Worm (Caenorhabditis elegans) whole organism, L2 larva: ENCODE results near the gene dnj-16.

ENCODE experiments used
- F13H6.1 ChIP-seq: sonication (generic microtip); optimal IDR thresholded peaks from 2 replicates; lab custom pipeline; 2016; ENCODE audit warnings: missing genetic modification characterization, missing compliant biosample characterization
- Y55F3AM.14 ChIP-seq: fragments of 200-800 bp; sonication (Bioruptor generic); optimal IDR thresholded peaks from 2 replicates; lab custom pipeline; 2018; ENCODE audit warnings: mild to moderate bottlenecking, missing genetic modification characterization, missing compliant biosample characterization
- ZK546.5 ChIP-seq: sonication (generic microtip); optimal IDR thresholded peaks from 2 replicates; lab custom pipeline; 2017; ENCODE audit warnings: missing biosample characterization, missing genetic modification characterization
- alr-1 ChIP-seq: fragments of 150-350 bp; optimal IDR thresholded peaks from 2 replicates; lab custom pipeline; 2014; ENCODE audit warnings: missing biosample characterization, missing genetic modification characterization
- ama-1 ChIP-seq: fragments of 150-350 bp; optimal IDR thresholded peaks from 2 replicates; lab custom pipeline; 2018; ENCODE audit warnings: inconsistent platforms
- ceh-82 ChIP-seq: fragments of 150-350 bp; optimal IDR thresholded peaks from 2 replicates; lab custom pipeline; 2014; ENCODE audit warnings: missing biosample characterization, missing genetic modification characterization
- crh-2 ChIP-seq: sonication (generic microtip); optimal IDR thresholded peaks from 2 replicates; lab custom pipeline; 2017; ENCODE audit warnings: missing biosample characterization, missing genetic modification characterization
- dmd-4 ChIP-seq: sonication (generic microtip); optimal IDR thresholded peaks from 2 replicates; lab custom pipeline; 2017; ENCODE audit warnings: missing biosample characterization, missing genetic modification characterization
- egl-27 ChIP-seq: sonication (generic microtip); optimal IDR thresholded peaks from 3 replicates; lab custom pipeline; 2017; ENCODE audit warnings: missing biosample characterization, missing genetic modification reagents, missing genetic modification characterization
- elt-1 ChIP-seq: fragments of 150-350 bp; optimal IDR thresholded peaks from 2 replicates; lab custom pipeline; 2014; ENCODE audit warnings: missing biosample characterization, missing genetic modification characterization
- fos-1 ChIP-seq: fragments of 150-350 bp; optimal IDR thresholded peaks from 2 replicates; lab custom pipeline; 2014; ENCODE audit warnings: missing biosample characterization, missing genetic modification characterization
- gmeb-1 ChIP-seq: fragments of 150-350 bp; optimal IDR thresholded peaks from 2 replicates; lab custom pipeline; 2014; ENCODE audit warnings: missing biosample characterization, missing genetic modification characterization
- lin-11 ChIP-seq: fragments of 150-350 bp; sonication (generic microtip); optimal IDR thresholded peaks from 2 replicates; lab custom pipeline; 2014; ENCODE audit warnings: missing biosample characterization, missing genetic modification characterization, inconsistent platforms, mixed read lengths
- lin-13 ChIP-seq: fragments of 150-350 bp; optimal IDR thresholded peaks from 2 replicates; lab custom pipeline; 2014; ENCODE audit warnings: missing biosample characterization, missing genetic modification reagents, missing genetic modification characterization
- lin-39 ChIP-seq: fragments of 150-350 bp; optimal IDR thresholded peaks from 2 replicates; lab custom pipeline; 2014; ENCODE audit warnings: missing biosample characterization, missing genetic modification reagents, missing genetic modification characterization
- lsy-2 ChIP-seq, 2 experiments: fragments of 150-350 bp in 1 of 2; sonication (generic microtip) in 1 of 2; optimal IDR thresholded peaks; 2 replicates each; lab custom pipeline; 2014 to 2017; ENCODE audit warnings: missing biosample characterization in 2 of 2, missing genetic modification characterization in 2 of 2
- mbf-1 ChIP-seq: sonication (generic microtip); optimal IDR thresholded peaks from 2 replicates; lab custom pipeline; 2017; ENCODE audit warnings: missing biosample characterization, missing genetic modification characterization
- nhr-10 ChIP-seq: sonication (generic microtip); optimal IDR thresholded peaks from 2 replicates; lab custom pipeline; 2017; ENCODE audit warnings: missing biosample characterization, missing genetic modification characterization
- nhr-12 ChIP-seq: fragments of 150-350 bp; optimal IDR thresholded peaks from 2 replicates; lab custom pipeline; 2014; ENCODE audit warnings: missing biosample characterization, missing genetic modification characterization
- nhr-129 ChIP-seq: fragments of 150-350 bp; optimal IDR thresholded peaks from 2 replicates; lab custom pipeline; 2014; ENCODE audit warnings: missing biosample characterization, missing genetic modification characterization
- nhr-21 ChIP-seq: fragments of 150-350 bp; optimal IDR thresholded peaks from 2 replicates; lab custom pipeline; 2014; ENCODE audit warnings: missing biosample characterization, missing genetic modification characterization
- nhr-237 ChIP-seq: fragments of 150-350 bp; optimal IDR thresholded peaks from 2 replicates; lab custom pipeline; 2014; ENCODE audit warnings: missing biosample characterization, missing genetic modification characterization
- nhr-25 ChIP-seq: fragments of 150-350 bp; sonication (generic microtip); optimal IDR thresholded peaks from 3 replicates; lab custom pipeline; 2014; ENCODE audit warnings: missing biosample characterization, missing genetic modification characterization
- nhr-6 ChIP-seq: fragments of 150-350 bp; optimal IDR thresholded peaks from 2 replicates; lab custom pipeline; 2014; ENCODE audit warnings: missing biosample characterization, missing genetic modification characterization
- peb-1 ChIP-seq: fragments of 150-350 bp; optimal IDR thresholded peaks from 2 replicates; lab custom pipeline; 2014; ENCODE audit warnings: missing biosample characterization, missing genetic modification characterization
- sem-4 ChIP-seq: fragments of 150-350 bp; optimal IDR thresholded peaks from 2 replicates; lab custom pipeline; 2014; ENCODE audit warnings: missing biosample characterization, missing genetic modification reagents, missing genetic modification characterization
- sma-3 ChIP-seq: sonication (generic microtip); optimal IDR thresholded peaks from 2 replicates; lab custom pipeline; 2016; ENCODE audit warnings: missing genetic modification reagents, missing genetic modification characterization, missing compliant biosample characterization
- sma-9 ChIP-seq, 2 experiments: fragments of 150-350 bp in 1 of 2; sonication (generic microtip) in 1 of 2; optimal IDR thresholded peaks; 2 replicates each; lab custom pipeline; 2014 to 2016; ENCODE audit warnings: missing genetic modification characterization in 2 of 2, mild to moderate bottlenecking in 1 of 2, missing biosample characterization in 1 of 2, missing compliant biosample characterization in 1 of 2, missing genetic modification reagents in 1 of 2, moderate library complexity in 1 of 2
- snpc-4 ChIP-seq: fragments of 150-350 bp; optimal IDR thresholded peaks from 2 replicates; lab custom pipeline; 2014; ENCODE audit warnings: missing biosample characterization, missing genetic modification characterization
- unc-39 ChIP-seq: fragments of 150-350 bp; optimal IDR thresholded peaks from 2 replicates; lab custom pipeline; 2014; ENCODE audit warnings: missing biosample characterization, missing genetic modification characterization
- unc-55 ChIP-seq: fragments of 150-350 bp; sonication (generic microtip); optimal IDR thresholded peaks from 3 replicates; lab custom pipeline; 2014; ENCODE audit warnings: missing biosample characterization, missing genetic modification reagents, missing genetic modification characterization
- unc-62 ChIP-seq: fragments of 150-350 bp; optimal IDR thresholded peaks from 2 replicates; lab custom pipeline; 2014; ENCODE audit warnings: missing biosample characterization, missing genetic modification reagents, missing genetic modification characterization
- zag-1 ChIP-seq: fragments of 150-350 bp; optimal IDR thresholded peaks from 2 replicates; lab custom pipeline; 2014; ENCODE audit warnings: missing biosample characterization, missing genetic modification characterization
- ztf-1 ChIP-seq: fragments of 200-800 bp; sonication (Bioruptor generic); conservative IDR thresholded peaks from 2 replicates; pipeline ENCODE4 v1.3.6; 2022; ENCODE audit warnings: missing genetic modification characterization, missing compliant biosample characterization
- ztf-11 ChIP-seq: sonication (generic microtip); optimal IDR thresholded peaks from 2 replicates; lab custom pipeline; 2017; ENCODE audit warnings: missing biosample characterization, missing genetic modification characterization
- ztf-4 ChIP-seq: fragments of 150-350 bp; optimal IDR thresholded peaks from 2 replicates; lab custom pipeline; 2014; ENCODE audit warnings: missing biosample characterization, missing genetic modification characterization

Gene dnj-16

DNA sequence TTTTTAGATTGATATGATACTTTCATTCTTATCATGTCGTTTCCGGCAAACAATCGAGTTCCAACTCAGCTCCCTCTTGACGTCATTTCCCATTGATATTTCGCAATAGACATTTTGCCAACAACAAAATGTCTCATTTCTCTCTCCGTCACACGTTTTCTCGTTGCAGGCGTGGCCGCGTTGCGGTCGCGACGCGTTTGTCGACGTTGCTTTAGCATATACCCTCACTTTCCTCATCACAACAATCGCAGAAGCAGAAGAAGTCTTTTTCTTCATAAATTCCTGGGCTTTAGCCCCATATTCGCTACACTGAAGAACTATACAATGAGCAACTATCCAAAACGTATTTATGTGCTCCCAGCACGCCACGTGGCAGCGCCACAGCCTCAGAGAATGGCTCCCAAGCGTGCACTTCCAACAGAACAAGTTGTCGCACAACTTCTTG lies 2.7 kb downstream of the dnj-16 start, which contains the start of gene xbp-1 (continued):
- TF ChIP-seq mbf-1 (tag; lab: Kevin White, UChicago) = no peak
- TF ChIP-seq snpc-4 (tag; lab: Kevin White, UChicago) = peak; percentile 52
- TF ChIP-seq nhr-10 (tag; lab: Kevin White, UChicago) = peak; percentile 69
- TF ChIP-seq dmd-4 (tag; lab: Kevin White, UChicago) = no peak
- peak; percentile 78 for TF ChIP-seq sma-3 (GFP tag; lab: Kevin White, UChicago)
- no peak for TF ChIP-seq nhr-12 (tag; lab: Kevin White, UChicago)
- peak; percentile 87 for TF ChIP-seq lin-11 (tag; lab: Kevin White, UChicago)
- TF ChIP-seq F13H6.1 (tag; lab: Kevin White, UChicago) = peak; percentile 89
- TF ChIP-seq lin-39 (tag; lab: Kevin White, UChicago) = no peak
- peak; percentile 81 for TF ChIP-seq nhr-25
- TF ChIP-seq nhr-6 (tag; lab: Kevin White, UChicago) = peak; percentile 45
- TF ChIP-seq lin-13 (GFP tag; lab: Kevin White, UChicago) = peak; percentile 85

DNA sequence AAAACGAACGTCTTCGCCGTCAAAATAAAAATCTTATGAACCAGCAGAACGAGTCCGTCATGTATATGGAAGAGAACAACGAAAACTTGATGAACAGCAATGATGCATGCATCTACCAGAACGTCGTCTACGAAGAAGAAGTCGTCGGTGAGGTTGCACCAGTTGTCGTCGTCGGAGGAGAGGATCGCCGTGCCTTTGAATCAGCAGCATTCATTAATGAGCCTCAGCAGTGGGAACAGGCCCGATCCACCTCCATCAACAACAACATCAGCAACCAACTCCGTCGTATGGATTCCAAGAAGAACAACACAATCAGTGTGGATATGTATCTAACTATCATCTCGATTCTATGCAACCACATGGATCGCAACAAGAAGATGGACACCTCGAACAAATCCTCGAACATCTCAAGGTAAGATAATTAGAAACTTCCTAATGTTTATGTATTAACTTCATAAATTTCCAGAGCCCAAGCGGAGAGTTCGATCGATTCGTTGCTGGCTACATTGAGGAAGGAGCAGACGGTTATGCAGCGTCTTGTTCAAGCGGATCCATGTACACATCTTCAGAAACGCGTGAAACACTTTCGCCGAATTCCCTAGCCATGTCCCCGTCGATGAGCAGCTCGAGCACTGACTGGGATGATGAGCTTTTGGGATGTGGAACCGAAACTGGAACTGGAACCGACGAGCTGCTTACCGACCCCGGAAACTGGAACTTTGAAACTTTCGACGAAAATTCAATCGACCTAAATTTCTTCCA lies 3.6 kb downstream of the dnj-16 start:
- TF ChIP-seq ztf-4 (tag; lab: Kevin White, UChicago) (no peak), alr-1 (tag; lab: Kevin White, UChicago) (no peak), dmd-4 (tag; lab: Kevin White, UChicago) (no peak), elt-1 (tag; lab: Kevin White, UChicago) (no peak), crh-2 (tag; lab: Kevin White, UChicago) (no peak), ZK546.5 (tag; lab: Kevin White, UChicago) (no peak), lin-13 (GFP tag; lab: Kevin White, UChicago) (peak; percentile 19)

ce11 chrIII:4195306-4196008 lies 4.5 kb downstream of the dnj-16 start:
- TF ChIP-seq unc-62 (GFP tag; lab: Kevin White, UChicago) (no peak), unc-55 (GFP tag; lab: Kevin White, UChicago) (peak; percentile 31), ama-1 (peak; percentile 91), ztf-11 (tag; lab: Kevin White, UChicago) (no peak), unc-39 (no peak), nhr-21 (peak; percentile 82), lsy-2 (tag; optimal IDR thresholded peaks at IDR 0.05; lab: Kevin White, UChicago) (peak; percentile 44 to 70), lin-13 (GFP tag; lab: Kevin White, UChicago) (peak; percentile 68), ceh-82 (tag; lab: Kevin White, UChicago) (no peak), lin-39 (tag; lab: Kevin White, UChicago) (no peak), nhr-6 (tag; lab: Kevin White, UChicago) (peak; percentile 28), sem-4 (no peak), zag-1 (tag; lab: Kevin White, UChicago) (peak; percentile 10), ztf-1 (GFP tag; lab: Robert Waterston, UW) (no peak), Y55F3AM.14 (peak; percentile 38), nhr-129 (peak; percentile 56), lin-11 (tag; lab: Kevin White, UChicago) (no peak), F13H6.1 (tag; lab: Kevin White, UChicago) (peak; percentile 21), crh-2 (tag; lab: Kevin White, UChicago) (peak; percentile 72), egl-27 (no peak), sma-9 (GFP tag; optimal IDR thresholded peaks at IDR 0.05; lab: Kevin White, UChicago) (peak; percentile 40), sma-9 (tag; optimal IDR thresholded peaks at IDR 0.05; lab: Kevin White, UChicago) (no peak), ztf-4 (tag; lab: Kevin White, UChicago) (peak; percentile 88), peb-1 (tag; lab: Kevin White, UChicago) (no peak), fos-1 (tag; lab: Kevin White, UChicago) (peak; percentile 5), nhr-237 (tag; lab: Kevin White, UChicago) (no peak), sma-3 (GFP tag; lab: Kevin White, UChicago) (peak; percentile 30), gmeb-1 (tag; lab: Kevin White, UChicago) (peak; percentile 50), nhr-25 (peak; percentile 38)
